Fruit fly (Drosophila melanogaster) whole organism, adult: ENCODE data around the gene RabGGTb.

Source experiments
- CG11617 ChIP-seq: fragments of 200-800 bp; sonication (Bioruptor generic); optimal IDR thresholded peaks from 2 replicates; lab custom pipeline; 2017; ENCODE audit warnings: mild to moderate bottlenecking, missing biosample characterization, missing genetic modification reagents, missing genetic modification characterization
- CG12768 ChIP-seq: fragments of 200-800 bp; sonication (Bioruptor generic); optimal IDR thresholded peaks from 2 replicates; lab custom pipeline; 2017; ENCODE audit warnings: missing biosample characterization, missing genetic modification characterization, mild to moderate bottlenecking, moderate library complexity, missing genetic modification reagents
- CG33017 ChIP-seq: fragments of 200-800 bp; sonication (Bioruptor generic); optimal IDR thresholded peaks from 2 replicates; lab custom pipeline; 2018; ENCODE audit warnings: missing biosample characterization, mild to moderate bottlenecking, missing genetic modification characterization, moderate library complexity
- CG5204 ChIP-seq: fragments of 200-800 bp; sonication (Bioruptor generic); optimal IDR thresholded peaks from 2 replicates; lab custom pipeline; 2016; ENCODE audit warnings: missing biosample characterization, missing genetic modification characterization
- CG7045 ChIP-seq: fragments of 200-800 bp; sonication (Bioruptor generic); optimal IDR thresholded peaks from 2 replicates; lab custom pipeline; 2017; ENCODE audit warnings: missing biosample characterization, mild to moderate bottlenecking, missing genetic modification characterization
- Clk ChIP-seq: fragments of 200-800 bp; sonication (Bioruptor generic); optimal IDR thresholded peaks from 2 replicates; lab custom pipeline; 2017; ENCODE audit warnings: missing biosample characterization, missing genetic modification characterization
- Crg-1 ChIP-seq: fragments of 200-800 bp; sonication (Bioruptor generic); optimal IDR thresholded peaks from 2 replicates; lab custom pipeline; 2016; ENCODE audit warnings: missing biosample characterization, missing genetic modification characterization
- Mnt ChIP-seq: fragments of 200-800 bp; sonication (Bioruptor generic); optimal IDR thresholded peaks from 2 replicates; lab custom pipeline; 2016; ENCODE audit warnings: missing biosample characterization, mild to moderate bottlenecking, missing genetic modification characterization
- cic ChIP-seq: fragments of 200-800 bp; sonication (Bioruptor generic); optimal IDR thresholded peaks from 2 replicates; lab custom pipeline; 2017; ENCODE audit warnings: missing biosample characterization, mild to moderate bottlenecking, missing genetic modification characterization, moderate library complexity
- kay ChIP-seq: fragments of 200-800 bp; sonication (Bioruptor generic); peaks from one replicate; lab custom pipeline; 2016; ENCODE audit warnings: missing biosample characterization, missing genetic modification characterization, borderline replicate concordance
- pad ChIP-seq: fragments of 200-800 bp; sonication (Bioruptor generic); optimal IDR thresholded peaks from 3 replicates; lab custom pipeline; 2017; ENCODE audit warnings: missing biosample characterization, missing genetic modification characterization, mild to moderate bottlenecking, moderate library complexity, missing genetic modification reagents
- tj ChIP-seq: fragments of 200-800 bp; sonication (Bioruptor generic); optimal IDR thresholded peaks from 3 replicates; lab custom pipeline; 2017; ENCODE audit warnings: missing biosample characterization, mild to moderate bottlenecking, missing genetic modification characterization, moderate library complexity
- toe ChIP-seq: fragments of 200-800 bp; sonication (Bioruptor generic); optimal IDR thresholded peaks from 2 replicates; lab custom pipeline; 2016; ENCODE audit warnings: missing biosample characterization, missing genetic modification characterization

DNA sequence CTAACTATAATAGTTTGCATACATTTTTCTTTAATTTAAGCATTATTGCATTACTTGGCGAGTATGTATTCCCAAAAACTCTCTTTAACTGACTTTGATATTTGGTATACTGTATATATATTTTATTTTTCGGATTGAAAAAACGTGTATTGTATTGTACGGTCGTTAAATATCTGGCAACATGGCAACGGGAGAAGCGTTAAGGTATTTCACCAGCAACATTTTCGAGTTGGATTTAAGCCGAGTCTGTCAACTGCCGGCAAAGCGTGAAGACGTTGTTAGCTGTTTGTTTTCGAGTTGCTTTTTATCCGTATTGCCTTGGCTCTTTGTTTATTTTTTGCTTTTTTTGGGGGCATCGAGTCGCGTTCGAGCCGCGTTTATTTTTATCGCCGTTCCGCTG lies 39.1 kb upstream of the RabGGTb start, which contains the start of gene CG2975:
- TF ChIP-seq Crg-1 (no peak), kay (GFP tag; lab: Kevin White, UChicago) (no peak), tj (GFP tag; lab: Kevin White, UChicago) (no peak), Mnt (GFP tag; lab: Kevin White, UChicago) (no peak), CG12768 (GFP tag; lab: Kevin White, UChicago) (no peak), CG11617 (no peak), pad (no peak), cic (no peak), toe (GFP tag; lab: Kevin White, UChicago) (no peak), CG33017 (no peak), Clk (no peak), CG7045 (GFP tag; lab: Kevin White, UChicago) (no peak), CG5204 (no peak)
